Fruit fly (Drosophila melanogaster): Measurements from ENCODE around the gene CRMP.

DNA sequence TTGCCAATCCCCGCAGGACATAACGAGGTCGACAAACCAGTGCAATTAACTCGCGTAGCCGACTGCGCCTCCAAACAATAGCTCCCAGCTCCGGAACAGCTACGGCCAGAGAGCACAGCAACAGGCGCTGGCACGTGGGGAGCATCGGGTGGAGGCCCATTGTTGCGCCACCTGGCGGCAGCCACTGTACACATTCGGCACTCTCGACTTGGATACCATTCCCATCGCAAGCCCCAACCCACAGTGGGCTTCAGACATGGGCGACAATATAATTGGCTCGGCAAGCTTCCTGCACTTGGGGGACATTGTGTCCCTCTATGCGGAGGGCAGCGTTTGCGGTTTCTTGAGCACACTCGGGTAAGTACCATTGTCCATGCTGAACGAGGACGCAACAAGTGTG lies 43.3 kb upstream of the CRMP start:
- TF ChIP-seq CG15710 (tag; optimal IDR thresholded peaks at IDR 0.05) (no peak), EcR (GFP tag; optimal IDR thresholded peaks at IDR 0.05) (no peak), CG14655 (GFP tag; optimal IDR thresholded peaks at IDR 0.05) (no peak), Pif1B (GFP tag; optimal IDR thresholded peaks at IDR 0.05) (no peak), fd96Ca (GFP tag; IDR thresholded peaks at IDR 0.05) (no peak)

Data from whole organism, pupa.